Worm (Caenorhabditis elegans): Measurements from ENCODE around the gene tpst-1.
A peak's percentile ranks its signal among the peaks of the same experiment; 100 is the strongest.

The tpst-1 gene

DNA sequence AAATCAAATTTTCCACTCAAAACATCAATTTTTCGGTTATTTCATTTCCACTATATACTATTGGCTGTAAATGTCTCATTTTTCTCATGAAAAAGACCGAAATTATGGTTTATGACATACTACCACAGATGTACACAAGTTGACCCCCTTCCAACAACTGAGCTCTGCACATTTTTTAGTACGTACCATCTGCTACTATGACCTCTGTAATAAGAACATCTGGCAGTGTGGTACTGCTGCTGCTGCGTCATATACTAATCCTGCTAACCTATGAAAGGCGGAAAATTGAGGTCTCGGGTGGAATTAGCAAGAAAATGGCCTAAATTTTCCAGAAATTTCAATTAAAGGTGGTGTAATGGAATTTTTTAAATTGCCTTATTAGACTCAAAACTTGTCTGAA, 50.7 kb downstream of the tpst-1 start:
- no peak for TF ChIP-seq lin-11 (tag; optimal IDR thresholded peaks at IDR 0.05)
- no peak for TF ChIP-seq nhr-10 (tag; optimal IDR thresholded peaks at IDR 0.05)
- no peak for TF ChIP-seq mdl-1 (tag; optimal IDR thresholded peaks at IDR 0.05)
- no peak for TF ChIP-seq gmeb-1 (tag; optimal IDR thresholded peaks at IDR 0.05)
- TF ChIP-seq C34F6.9 (tag; optimal IDR thresholded peaks at IDR 0.05) = no peak
- TF ChIP-seq peb-1 (tag; optimal IDR thresholded peaks at IDR 0.05) = no peak
- no peak for TF ChIP-seq blmp-1 (tag; optimal IDR thresholded peaks at IDR 0.05; ENCODE audit: insufficient read depth)
- no peak for TF ChIP-seq R02D3.7 (tag; optimal IDR thresholded peaks at IDR 0.05)
- no peak for TF ChIP-seq F13H6.1 (tag; optimal IDR thresholded peaks at IDR 0.05)
- TF ChIP-seq unc-62 (GFP tag; optimal IDR thresholded peaks at IDR 0.05) = no peak

DNA sequence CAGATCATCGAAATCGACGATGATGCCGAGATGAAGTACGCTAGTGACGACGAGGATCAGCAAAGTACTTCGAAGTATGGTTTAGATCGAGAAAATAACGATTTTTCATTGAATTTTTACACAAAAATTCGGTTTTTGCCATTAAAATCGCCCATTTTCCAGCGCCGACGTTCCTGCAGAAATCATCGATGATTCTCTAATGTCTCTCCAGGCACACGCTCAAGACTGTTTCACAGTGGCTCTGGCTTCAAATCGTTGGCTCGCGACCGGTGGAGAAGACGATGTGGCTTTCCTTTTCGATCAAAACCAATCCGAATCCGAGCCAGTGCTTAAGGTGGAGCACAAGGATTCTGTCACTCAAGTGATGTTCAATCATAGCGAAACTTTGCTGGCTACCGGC, 52.7 kb downstream of the tpst-1 start:
- TF ChIP-seq ama-1 (optimal IDR thresholded peaks at IDR 0.05) (peak; percentile 26), skn-1 (tag; optimal IDR thresholded peaks at IDR 0.05) (no peak)

DNA sequence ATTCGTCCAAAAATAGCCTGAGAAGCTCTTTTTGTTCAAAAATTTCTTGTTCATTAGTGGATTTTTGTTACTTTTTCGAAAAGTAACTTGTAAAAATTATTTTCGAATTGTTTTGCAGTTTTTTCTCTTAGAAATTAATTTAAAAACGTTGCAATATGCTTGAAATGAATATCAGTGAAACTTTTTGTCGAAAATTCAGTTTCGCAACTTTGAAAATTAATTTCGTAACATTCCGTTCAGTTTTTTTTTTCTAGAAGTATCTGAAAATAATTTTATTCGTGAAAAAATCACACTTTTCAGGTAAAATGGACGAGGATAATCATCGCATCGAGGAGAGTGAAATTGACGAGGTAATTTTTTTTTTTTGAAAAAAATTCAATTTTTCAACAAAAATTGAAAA, 53.1 kb downstream of the tpst-1 start, which contains the start of gene Y111B2A.12:
TSS of gene Y111B2A.12 (plus strand) at position 301 of the 400 bp plus-strand sequence.
- TF ChIP-seq mdl-1 (tag; optimal IDR thresholded peaks at IDR 0.05) (no peak), aly-2 (tag; optimal IDR thresholded peaks at IDR 0.05) (no peak), C34F6.9 (tag; optimal IDR thresholded peaks at IDR 0.05) (no peak), ama-1 (optimal IDR thresholded peaks at IDR 0.05) (no peak), gmeb-1 (tag; optimal IDR thresholded peaks at IDR 0.05) (no peak), crh-2 (tag; optimal IDR thresholded peaks at IDR 0.05) (no peak), sma-9 (GFP tag; optimal IDR thresholded peaks at IDR 0.05) (no peak), sma-9 (tag; optimal IDR thresholded peaks at IDR 0.05) (no peak), dmd-4 (tag; optimal IDR thresholded peaks at IDR 0.05) (no peak), R02D3.7 (tag; optimal IDR thresholded peaks at IDR 0.05) (no peak), peb-1 (tag; optimal IDR thresholded peaks at IDR 0.05) (no peak), F13H6.1 (tag; optimal IDR thresholded peaks at IDR 0.05) (no peak), nhr-6 (tag; optimal IDR thresholded peaks at IDR 0.05) (no peak), unc-62 (GFP tag; optimal IDR thresholded peaks at IDR 0.05) (no peak), sem-4 (tag; optimal IDR thresholded peaks at IDR 0.05) (no peak), mab-5 (tag; optimal IDR thresholded peaks at IDR 0.05) (no peak), lin-13 (GFP tag; optimal IDR thresholded peaks at IDR 0.05) (no peak)

ce11 chrIII:12608220-12608958, 53.7 kb downstream of the tpst-1 start, which contains the start of gene epc-1:
TSS of gene epc-1 (minus strand) at chrIII:12608586.
- TF ChIP-seq ztf-4 (tag; optimal IDR thresholded peaks at IDR 0.05) (peak; percentile 76), lin-39 (tag; optimal IDR thresholded peaks at IDR 0.05) (no peak), nhr-25 (tag; optimal IDR thresholded peaks at IDR 0.05) (peak; percentile 91), ZK546.5 (tag; optimal IDR thresholded peaks at IDR 0.05) (no peak), skn-1 (tag; optimal IDR thresholded peaks at IDR 0.05) (no peak), sma-9 (GFP tag; optimal IDR thresholded peaks at IDR 0.05) (peak; percentile 92), sma-9 (tag; optimal IDR thresholded peaks at IDR 0.05) (no peak), ztf-11 (tag; optimal IDR thresholded peaks at IDR 0.05) (no peak), ceh-82 (tag; optimal IDR thresholded peaks at IDR 0.05) (peak; percentile 57), R02D3.7 (tag; optimal IDR thresholded peaks at IDR 0.05) (no peak), nhr-129 (tag; optimal IDR thresholded peaks at IDR 0.05) (peak; percentile 95), gmeb-1 (tag; optimal IDR thresholded peaks at IDR 0.05) (peak; percentile 80), unc-55 (GFP tag; optimal IDR thresholded peaks at IDR 0.05) (peak; percentile 93), mbf-1 (tag; optimal IDR thresholded peaks at IDR 0.05) (no peak), sem-4 (tag; optimal IDR thresholded peaks at IDR 0.05) (peak; percentile 95), alr-1 (tag; optimal IDR thresholded peaks at IDR 0.05) (no peak), crh-2 (tag; optimal IDR thresholded peaks at IDR 0.05) (peak; percentile 99), nhr-6 (tag; optimal IDR thresholded peaks at IDR 0.05) (peak; percentile 77), lin-13 (GFP tag; optimal IDR thresholded peaks at IDR 0.05) (peak; percentile 85), elt-1 (tag; optimal IDR thresholded peaks at IDR 0.05) (no peak), ama-1 (optimal IDR thresholded peaks at IDR 0.05) (peak; percentile 92), aly-2 (tag; optimal IDR thresholded peaks at IDR 0.05) (no peak), blmp-1 (tag; optimal IDR thresholded peaks at IDR 0.05; ENCODE audit: insufficient read depth) (peak; percentile 48), nhr-12 (tag; optimal IDR thresholded peaks at IDR 0.05) (no peak), mab-5 (tag; optimal IDR thresholded peaks at IDR 0.05) (peak; percentile 79), ceh-16 (tag; optimal IDR thresholded peaks at IDR 0.05) (peak; percentile 79), C34F6.9 (tag; optimal IDR thresholded peaks at IDR 0.05) (peak; percentile 97), unc-62 (GFP tag; optimal IDR thresholded peaks at IDR 0.05) (peak; percentile 19), nhr-11 (tag; optimal IDR thresholded peaks at IDR 0.05) (no peak), Y55F3AM.14 (GFP tag; optimal IDR thresholded peaks at IDR 0.05) (peak; percentile 88), zag-1 (tag; optimal IDR thresholded peaks at IDR 0.05) (peak; percentile 84), fos-1 (tag; optimal IDR thresholded peaks at IDR 0.05) (peak; percentile 90), elt-3 (tag; optimal IDR thresholded peaks at IDR 0.05) (no peak), egl-27 (tag; optimal IDR thresholded peaks at IDR 0.05) (peak; percentile 78), nhr-21 (tag; optimal IDR thresholded peaks at IDR 0.05) (peak; percentile 89), nhr-77 (tag; optimal IDR thresholded peaks at IDR 0.05) (no peak), nhr-23 (tag; optimal IDR thresholded peaks at IDR 0.05) (no peak), F13H6.1 (tag; optimal IDR thresholded peaks at IDR 0.05) (peak; percentile 98), nhr-237 (tag; optimal IDR thresholded peaks at IDR 0.05) (peak; percentile 0)

Measured in whole organism, L2 larva.